Worm (Caenorhabditis elegans) whole organism, young adult: ENCODE data around the gene M151.1.

Source experiments
- B0019.2 ChIP-seq: fragments of 200-800 bp; sonication (Bioruptor generic); conservative IDR thresholded peaks from 2 replicates; pipeline ENCODE4 v1.3.6; 2022; ENCODE audit warnings: missing genetic modification reagents, missing genetic modification characterization, missing compliant biosample characterization
- B0035.1 ChIP-seq: sonication (generic microtip); optimal IDR thresholded peaks from 2 replicates; lab custom pipeline; 2016; ENCODE audit warnings: missing genetic modification characterization, mild to moderate bottlenecking, missing compliant biosample characterization, missing genotype, missing genetic modification reagents
- B0336.3 ChIP-seq: fragments of 200-800 bp; sonication (Bioruptor generic); IDR thresholded peaks from 2 replicates; pipeline ENCODE4 v1.3.6; 2022; ENCODE audit warnings: missing genetic modification characterization, missing compliant biosample characterization
- C06A6.2 ChIP-seq: fragments of 200-800 bp; sonication (Bioruptor generic); conservative IDR thresholded peaks from 2 replicates; pipeline ENCODE4 v1.3.6; 2022; ENCODE audit warnings: missing genetic modification characterization, missing compliant biosample characterization
- D2030.7 ChIP-seq: fragments of 200-800 bp; sonication (Bioruptor generic); IDR thresholded peaks from 2 replicates; pipeline ENCODE4 v1.3.6; 2022; ENCODE audit warnings: missing genetic modification reagents, missing genetic modification characterization, missing compliant biosample characterization
- F23B12.7 ChIP-seq: sonication (generic microtip); optimal IDR thresholded peaks from 2 replicates; lab custom pipeline; 2017; ENCODE audit warnings: missing genetic modification characterization, mild to moderate bottlenecking, missing compliant biosample characterization, antibody characterized with exemption, moderate library complexity; ENCODE audit not compliant: insufficient read depth
- K12H6.12 ChIP-seq: fragments of 200-800 bp; sonication (Bioruptor generic); optimal IDR thresholded peaks from 2 replicates; lab custom pipeline; 2018; ENCODE audit warnings: mild to moderate bottlenecking, missing genetic modification characterization, missing compliant biosample characterization
- ZK185.1 ChIP-seq: sonication (generic microtip); optimal IDR thresholded peaks from 2 replicates; lab custom pipeline; 2016; ENCODE audit warnings: mild to moderate bottlenecking, missing genetic modification characterization, missing compliant biosample characterization; ENCODE audit not compliant: poor library complexity, severe bottlenecking
- ama-1 ChIP-seq, 3 experiments: fragments of 150-350 bp in 1 of 3; sonication (generic microtip) in 2 of 3; optimal IDR thresholded peaks; 2 replicates each; lab custom pipeline; 2014 to 2018; ENCODE audit warnings: missing biosample characterization in 2 of 3, missing genetic modification characterization in 2 of 3, missing genetic modification reagents in 2 of 3
- aptf-2 ChIP-seq: fragments of 200-800 bp; sonication (Bioruptor generic); conservative IDR thresholded peaks from 2 replicates; pipeline ENCODE4 v1.3.6; 2022; ENCODE audit warnings: missing genetic modification reagents, missing genetic modification characterization, missing compliant biosample characterization
- athp-1 ChIP-seq: sonication (generic microtip); optimal IDR thresholded peaks from 2 replicates; lab custom pipeline; 2017; ENCODE audit warnings: mild to moderate bottlenecking, missing genetic modification characterization, missing compliant biosample characterization
- attf-3 ChIP-seq: fragments of 200-800 bp; sonication (Bioruptor generic); conservative IDR thresholded peaks from 2 replicates; pipeline ENCODE4 v1.3.6; 2022; ENCODE audit warnings: missing genetic modification reagents, missing genetic modification characterization, missing compliant biosample characterization
- attf-5 ChIP-seq: fragments of 200-800 bp; sonication (Bioruptor generic); optimal IDR thresholded peaks from 2 replicates; lab custom pipeline; 2018; ENCODE audit warnings: mild to moderate bottlenecking, missing genetic modification characterization, missing compliant biosample characterization
- bed-2 ChIP-seq: fragments of 200-800 bp; sonication (Bioruptor generic); IDR thresholded peaks from 2 replicates; pipeline ENCODE4 v1.3.6; 2022; ENCODE audit warnings: missing genetic modification reagents, missing genetic modification characterization, missing compliant biosample characterization
- ccch-3 ChIP-seq: fragments of 200-800 bp; sonication (Bioruptor generic); optimal IDR thresholded peaks from 2 replicates; lab custom pipeline; 2018; ENCODE audit warnings: mild to moderate bottlenecking, missing genetic modification characterization, missing compliant biosample characterization
- dpl-1 ChIP-seq: fragments of 150-350 bp; optimal IDR thresholded peaks from 2 replicates; lab custom pipeline; 2014; ENCODE audit warnings: missing biosample characterization, missing genetic modification reagents, missing genetic modification characterization
- efl-1 ChIP-seq: fragments of 150-350 bp; optimal IDR thresholded peaks from 2 replicates; lab custom pipeline; 2014; ENCODE audit warnings: missing biosample characterization, missing genetic modification reagents, missing genetic modification characterization
- fkh-3 ChIP-seq: sonication (generic microtip); optimal IDR thresholded peaks from 2 replicates; lab custom pipeline; 2016; ENCODE audit warnings: mild to moderate bottlenecking, missing genetic modification characterization, missing compliant biosample characterization
- hmg-20 ChIP-seq: fragments of 200-800 bp; sonication (Bioruptor generic); IDR thresholded peaks from 2 replicates; pipeline ENCODE4 v1.3.6; 2022; ENCODE audit warnings: missing genetic modification reagents, missing genetic modification characterization, missing compliant biosample characterization
- lag-1 ChIP-seq: fragments of 200-800 bp; sonication (Bioruptor generic); IDR thresholded peaks from 2 replicates; pipeline ENCODE4 v1.3.6; 2022; ENCODE audit warnings: missing genetic modification reagents, missing genetic modification characterization, missing compliant biosample characterization
- lin-26 ChIP-seq: fragments of 200-800 bp; sonication (Bioruptor generic); IDR thresholded peaks from 2 replicates; pipeline ENCODE4 v1.3.6; 2022; ENCODE audit warnings: missing genetic modification reagents, missing genetic modification characterization, missing compliant biosample characterization
- lir-1 ChIP-seq: fragments of 200-800 bp; sonication (Bioruptor generic); conservative IDR thresholded peaks from 2 replicates; pipeline ENCODE4 v1.3.6; 2022; ENCODE audit warnings: missing genetic modification reagents, missing genetic modification characterization, missing compliant biosample characterization
- lsy-27 ChIP-seq: sonication (generic microtip); optimal IDR thresholded peaks from 2 replicates; lab custom pipeline; 2017; ENCODE audit warnings: missing genetic modification characterization, mild to moderate bottlenecking, missing compliant biosample characterization, antibody characterized with exemption, missing genotype, borderline replicate concordance; ENCODE audit not compliant: insufficient read depth
- madf-3 ChIP-seq: fragments of 200-800 bp; sonication (Bioruptor generic); IDR thresholded peaks from 2 replicates; pipeline ENCODE4 v1.3.6; 2022; ENCODE audit warnings: missing genetic modification reagents, missing genetic modification characterization, missing compliant biosample characterization
- madf-6 ChIP-seq: fragments of 200-800 bp; sonication (Bioruptor generic); IDR thresholded peaks from 2 replicates; pipeline ENCODE4 v1.3.6; 2022; ENCODE audit warnings: missing genetic modification reagents, missing genetic modification characterization, missing compliant biosample characterization
- mel-28 ChIP-seq: sonication (generic microtip); optimal IDR thresholded peaks from 2 replicates; lab custom pipeline; 2016; ENCODE audit warnings: borderline replicate concordance, mild to moderate bottlenecking, missing genetic modification characterization, missing compliant biosample characterization
- nhr-90 ChIP-seq: sonication (generic microtip); optimal IDR thresholded peaks from 2 replicates; lab custom pipeline; 2016; ENCODE audit warnings: missing genotype, mild to moderate bottlenecking, missing genetic modification characterization, missing compliant biosample characterization
- sdz-38 ChIP-seq: sonication (generic microtip); optimal IDR thresholded peaks from 2 replicates; lab custom pipeline; 2016; ENCODE audit warnings: missing genotype, missing genetic modification characterization, missing compliant biosample characterization
- tbx-9 ChIP-seq: sonication (generic microtip); optimal IDR thresholded peaks from 2 replicates; lab custom pipeline; 2016; ENCODE audit warnings: borderline replicate concordance, missing genetic modification characterization, inconsistent platforms, missing compliant biosample characterization
- zfh-2 ChIP-seq: fragments of 200-800 bp; sonication (Bioruptor generic); conservative IDR thresholded peaks from 2 replicates; pipeline ENCODE4 v1.3.6; 2022; ENCODE audit warnings: missing genetic modification reagents, missing genetic modification characterization, missing compliant biosample characterization
- ztf-25 ChIP-seq: fragments of 200-800 bp; sonication (Bioruptor generic); IDR thresholded peaks from 2 replicates; pipeline ENCODE4 v1.3.6; 2022; ENCODE audit warnings: missing genetic modification reagents, missing genetic modification characterization, missing compliant biosample characterization
- ztf-26 ChIP-seq: sonication (generic microtip); optimal IDR thresholded peaks from 2 replicates; lab custom pipeline; 2017; ENCODE audit warnings: missing genetic modification characterization, missing compliant biosample characterization
- ztf-28 ChIP-seq: fragments of 200-800 bp; sonication (Bioruptor generic); IDR thresholded peaks from 2 replicates; pipeline ENCODE4 v1.3.6; 2022; ENCODE audit warnings: missing genetic modification reagents, missing genetic modification characterization, missing compliant biosample characterization

Gene M151.1

ce11 chrII:3641197-3641596 lies at the start of gene M151.1:
Gene M151.1 (plus strand): TSS chrII:3641497.
- TF ChIP-seq ama-1 (optimal IDR thresholded peaks at IDR 0.05; lab: Kevin White, UChicago), result no peak
- no peak for TF ChIP-seq ama-1 (GFP tag; optimal IDR thresholded peaks at IDR 0.05; lab: Kevin White, UChicago)
- no peak for TF ChIP-seq fkh-3 (tag; lab: Kevin White, UChicago)
- TF ChIP-seq B0019.2 (GFP tag; lab: Robert Waterston, UW), result no peak
- no peak for TF ChIP-seq lag-1
- TF ChIP-seq C06A6.2 (GFP tag; lab: Robert Waterston, UW), result no peak
- TF ChIP-seq tbx-9 (tag; lab: Kevin White, UChicago), result no peak
- no peak for TF ChIP-seq athp-1 (tag; lab: Kevin White, UChicago)
- no peak for TF ChIP-seq ztf-28 (GFP tag; lab: Robert Waterston, UW)
- TF ChIP-seq bed-2 (GFP tag; lab: Robert Waterston, UW), result no peak
- no peak for TF ChIP-seq lin-26 (GFP tag; lab: Robert Waterston, UW)
- TF ChIP-seq madf-3, result no peak
- no peak for TF ChIP-seq aptf-2 (GFP tag; lab: Robert Waterston, UW)
- TF ChIP-seq nhr-90 (tag; lab: Kevin White, UChicago), result no peak
- TF ChIP-seq madf-6 (GFP tag; lab: Robert Waterston, UW), result no peak
- TF ChIP-seq B0336.3 (GFP tag; lab: Robert Waterston, UW), result no peak
- TF ChIP-seq sdz-38 (tag; lab: Kevin White, UChicago), result no peak
- TF ChIP-seq lsy-27 (tag; lab: Kevin White, UChicago), result no peak
- TF ChIP-seq ztf-26 (tag; lab: Kevin White, UChicago), result no peak

- TF ChIP-seq ccch-3 (GFP tag; lab: Kevin White, UChicago) (no peak), F23B12.7 (tag; lab: Kevin White, UChicago) (no peak), B0035.1 (tag; lab: Kevin White, UChicago) (no peak), lir-1 (GFP tag; lab: Robert Waterston, UW) (no peak), attf-3 (GFP tag; lab: Robert Waterston, UW) (no peak)
Observed at ce11 chrII:3595339-3595738, 46.0 kb upstream of the M151.1 start, which contains the start of gene Y49F6A.12. Gene Y49F6A.12 (plus strand): TSS chrII:3595639.

- TF ChIP-seq zfh-2 (GFP tag; lab: Robert Waterston, UW) (no peak), mel-28 (tag; lab: Kevin White, UChicago) (no peak), ccch-3 (GFP tag; lab: Kevin White, UChicago) (no peak), dpl-1 (no peak), ZK185.1 (tag; lab: Kevin White, UChicago) (no peak)
Observed at ce11 chrII:3598721-3599120, 42.6 kb upstream of the M151.1 start, which contains the start of gene Y49F6A.11. Gene Y49F6A.11 (minus strand): TSS chrII:3598821.

ce11 chrII:3604578-3604977 lies 36.7 kb upstream of the M151.1 start:
- no peak for TF ChIP-seq ztf-25 (GFP tag; lab: Robert Waterston, UW)
- TF ChIP-seq attf-5 (GFP tag; lab: Kevin White, UChicago), result no peak
- no peak for TF ChIP-seq aptf-2 (GFP tag; lab: Robert Waterston, UW)
- TF ChIP-seq zfh-2 (GFP tag; lab: Robert Waterston, UW), result peak; percentile 71; the same call in 1 of the 2 replicates
- no peak for TF ChIP-seq hmg-20 (GFP tag; lab: Robert Waterston, UW)
- TF ChIP-seq K12H6.12, result no peak
- no peak for TF ChIP-seq B0035.1 (tag; lab: Kevin White, UChicago)

- TF ChIP-seq D2030.7 (GFP tag; lab: Robert Waterston, UW) (no peak), efl-1 (peak; percentile 15)
Observed at ce11 chrII:3609764-3610163, 31.5 kb upstream of the M151.1 start, which contains the start of gene Y49F6A.5. Gene Y49F6A.5 (minus strand): TSS chrII:3609864.
